Fruit fly (Drosophila melanogaster): ENCODE measurements around the gene CG42816.

CG42816 gene

DNA sequence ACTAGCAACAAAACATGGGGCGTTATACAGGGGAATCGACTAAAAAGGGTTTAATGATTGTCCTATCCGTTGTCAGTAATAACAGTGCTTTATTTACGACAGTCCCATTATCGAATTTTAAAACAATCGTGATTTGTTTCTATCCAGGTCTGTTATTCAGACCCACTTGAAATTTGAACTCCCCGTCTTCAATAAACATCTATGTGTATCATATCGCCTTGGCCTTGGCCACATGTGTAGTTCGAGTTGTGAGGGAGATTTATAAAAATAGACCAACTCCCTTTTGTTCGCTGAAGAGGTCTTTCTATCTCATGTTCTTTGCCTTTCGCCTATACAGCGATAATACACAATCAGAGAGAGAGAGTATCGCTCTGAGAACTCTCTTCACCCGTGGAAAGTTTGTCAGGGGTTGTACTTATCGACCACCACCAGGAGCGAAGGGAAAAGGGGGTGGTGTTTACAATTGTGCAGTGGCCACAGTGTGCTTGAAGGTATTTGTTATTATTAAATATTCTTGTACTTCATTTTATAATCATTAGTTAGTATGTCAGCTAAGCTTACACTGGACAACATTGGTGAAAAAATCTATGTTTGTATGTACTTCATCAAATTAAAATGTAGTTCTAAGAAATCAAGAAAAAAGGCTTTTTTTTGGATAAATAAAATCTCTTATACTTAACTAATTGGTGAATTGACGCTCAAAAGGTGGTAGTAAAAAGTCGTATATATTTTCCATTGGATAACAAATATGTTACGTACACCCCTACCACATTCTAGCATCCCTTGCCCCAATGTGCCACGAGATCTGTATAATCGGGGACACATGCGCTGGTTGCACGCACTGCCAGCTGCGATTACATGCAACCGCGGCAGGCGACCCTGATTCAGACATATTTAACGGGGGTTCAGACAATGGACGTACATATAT lies 40.0 kb downstream of the CG42816 start (continued):
- TF ChIP-seq en (GFP tag; optimal IDR thresholded peaks at IDR 0.05) = peak; percentile 6
- TF ChIP-seq onecut (GFP tag; IDR thresholded peaks at IDR 0.05) = peak; percentile 70
- peak; percentile 64 for TF ChIP-seq kah (GFP tag; optimal IDR thresholded peaks at IDR 0.05)
- TF ChIP-seq HLHmδ (GFP tag; optimal IDR thresholded peaks at IDR 0.05) = peak; percentile 69
- TF ChIP-seq Ptx1 (GFP tag; IDR thresholded peaks at IDR 0.05) = peak; percentile 63
- peak; percentile 72 for TF ChIP-seq CG12219 (GFP tag; optimal IDR thresholded peaks at IDR 0.05)
- TF ChIP-seq Bgb (GFP tag; IDR thresholded peaks at IDR 0.05; ENCODE audit: partially characterized antibody) = no peak
- TF ChIP-seq PHDP (tag; optimal IDR thresholded peaks at IDR 0.05) = peak; percentile 61
- no peak for TF ChIP-seq ERR (GFP tag; optimal IDR thresholded peaks at IDR 0.05)
- TF ChIP-seq nmo (GFP tag; optimal IDR thresholded peaks at IDR 0.05) = peak; percentile 94
- TF ChIP-seq HLH3B (GFP tag; IDR thresholded peaks at IDR 0.05) = peak; percentile 64
- peak; percentile 64 for TF ChIP-seq Atf-2 (GFP tag; optimal IDR thresholded peaks at IDR 0.05)
- no peak for TF ChIP-seq crc (GFP tag; optimal IDR thresholded peaks at IDR 0.05)
- TF ChIP-seq CrebB (tag; optimal IDR thresholded peaks at IDR 0.05) = no peak
- peak; percentile 70 for TF ChIP-seq CG10959 (GFP tag; IDR thresholded peaks at IDR 0.05)
- peak in 1 of 2 experiments; percentile 72 for TF ChIP-seq Hr78 (GFP tag; optimal IDR thresholded peaks at IDR 0.05)
- TF ChIP-seq CG13123 (GFP tag; optimal IDR thresholded peaks at IDR 0.05) = peak; percentile 39
- TF ChIP-seq chm (GFP tag; IDR thresholded peaks at IDR 0.05) = peak; percentile 31; the same call in 1 of the 2 replicates
- TF ChIP-seq Sry-β (GFP tag; optimal IDR thresholded peaks at IDR 0.05) = peak; percentile 17
- no peak for TF ChIP-seq BEAF-32 (GFP tag; optimal IDR thresholded peaks at IDR 0.05)
- TF ChIP-seq CG9727 (GFP tag; optimal IDR thresholded peaks at IDR 0.05) = peak; percentile 93
- no peak for TF ChIP-seq CG42726 (GFP tag; IDR thresholded peaks at IDR 0.05; ENCODE audit: partially characterized antibody)
- no peak for TF ChIP-seq bigmax (GFP tag; optimal IDR thresholded peaks at IDR 0.05)
- peak; percentile 49; the same call in 1 of the 2 replicates for TF ChIP-seq CG10366 (GFP tag; IDR thresholded peaks at IDR 0.05)
- 0 out of 2 replicates have a peak, but pooled peaks have one; percentile 45 for TF ChIP-seq CG32772 (GFP tag; IDR thresholded peaks at IDR 0.05)
- TF ChIP-seq CG13287 (GFP tag; IDR thresholded peaks at IDR 0.05; ENCODE audit: partially characterized antibody) = no peak
- TF ChIP-seq CoRest (tag; optimal IDR thresholded peaks at IDR 0.05) = peak; percentile 88
- TF ChIP-seq E2f1 (GFP tag; IDR thresholded peaks at IDR 0.05) = peak; percentile 56
- no peak for TF ChIP-seq CkIIα-i1 (GFP tag; IDR thresholded peaks at IDR 0.05)
- TF ChIP-seq wek (GFP tag; optimal IDR thresholded peaks at IDR 0.05) = no peak
- no peak for TF ChIP-seq schlank (tag; optimal IDR thresholded peaks at IDR 0.05)
- TF ChIP-seq CG9876 (GFP tag; optimal IDR thresholded peaks at IDR 0.05) = no peak
- no peak for TF ChIP-seq insv (GFP tag; optimal IDR thresholded peaks at IDR 0.05)
- peak; percentile 14 for TF ChIP-seq scrt (GFP tag; optimal IDR thresholded peaks at IDR 0.05)
- TF ChIP-seq unc-4 (GFP tag; IDR thresholded peaks at IDR 0.05; ENCODE audit: partially characterized antibody) = no peak
- peak; percentile 43; the same call in 1 of the 2 replicates for TF ChIP-seq CG14667 (GFP tag; IDR thresholded peaks at IDR 0.05)
- TF ChIP-seq CG11560 (tag; IDR thresholded peaks at IDR 0.05) = no peak
- TF ChIP-seq CG13894 (tag; optimal IDR thresholded peaks at IDR 0.05) = no peak
- TF ChIP-seq CG17328 (GFP tag; IDR thresholded peaks at IDR 0.05) = peak; percentile 62
- TF ChIP-seq sob (GFP tag; IDR thresholded peaks at IDR 0.05) = no peak
- peak; percentile 35 for TF ChIP-seq Fer3 (tag; optimal IDR thresholded peaks at IDR 0.05)
- peak; percentile 77 for TF ChIP-seq Sox102F (GFP tag; optimal IDR thresholded peaks at IDR 0.05)
- peak; percentile 52 for TF ChIP-seq CTCF (GFP tag; optimal IDR thresholded peaks at IDR 0.05)
- peak; percentile 44 for TF ChIP-seq Jarid2 (GFP tag; optimal IDR thresholded peaks at IDR 0.05)
- TF ChIP-seq zfh2 (GFP tag; optimal IDR thresholded peaks at IDR 0.05) = no peak
- peak; percentile 62 for TF ChIP-seq CG15011 (GFP tag; optimal IDR thresholded peaks at IDR 0.05)
- no peak for TF ChIP-seq MTF-1 (GFP tag; optimal IDR thresholded peaks at IDR 0.05; ENCODE audit: borderline replicate concordance)
- no peak for TF ChIP-seq Hr39 (optimal IDR thresholded peaks at IDR 0.05)
- TF ChIP-seq Ets65A (GFP tag) = peak; percentile 75

All from whole organism, embryonic.